Fruit fly (Drosophila melanogaster): ENCODE results near the gene mgl.

The mgl gene

DNA sequence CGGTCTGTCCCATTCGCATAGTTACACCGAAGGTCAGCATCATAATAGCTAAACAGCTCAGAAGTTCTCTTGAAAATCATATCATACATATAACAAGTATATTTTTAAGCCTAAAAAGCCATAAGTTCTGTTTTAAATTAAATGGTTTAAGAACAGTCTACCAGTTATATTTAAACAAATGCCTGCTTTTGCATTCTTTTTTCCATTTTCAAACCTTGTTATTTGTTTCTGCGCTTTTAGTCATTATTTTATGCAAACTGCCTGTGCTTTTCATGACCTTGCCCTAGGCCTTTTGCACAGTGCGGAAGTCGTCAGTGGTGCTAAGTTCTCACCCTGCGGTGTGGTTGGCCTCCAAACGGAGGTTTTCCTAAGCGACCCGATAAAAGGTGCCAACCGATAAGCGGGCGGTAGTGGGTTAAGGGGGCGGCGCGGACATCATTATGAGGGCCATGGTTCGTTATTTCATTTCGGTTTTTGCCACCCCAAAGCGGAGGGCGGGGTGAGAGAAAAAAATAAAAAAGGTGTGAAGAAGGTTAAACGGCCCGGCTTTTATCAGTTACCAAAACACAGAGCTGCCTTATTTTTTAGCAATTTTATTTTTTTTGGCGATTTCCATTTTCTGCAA, 155.3 kb downstream of the mgl start (continued):
- peak; percentile 59 for TF ChIP-seq CG15011 (GFP tag; optimal IDR thresholded peaks at IDR 0.05)
- TF ChIP-seq ewg (GFP tag; optimal IDR thresholded peaks at IDR 0.05): peak; percentile 5
- TF ChIP-seq CG3995 (GFP tag; optimal IDR thresholded peaks at IDR 0.05): peak; percentile 14
- TF ChIP-seq CG6854 (GFP tag; optimal IDR thresholded peaks at IDR 0.05): peak; percentile 49
- peak; percentile 29 for TF ChIP-seq corto (GFP tag; optimal IDR thresholded peaks at IDR 0.05)
- TF ChIP-seq sisA (GFP tag; IDR thresholded peaks at IDR 0.05): peak; percentile 22; the same call in 1 of the 2 replicates
- no peak for TF ChIP-seq kay (GFP tag; optimal IDR thresholded peaks at IDR 0.05)
- TF ChIP-seq hbn (GFP tag; IDR thresholded peaks at IDR 0.05; ENCODE audit: partially characterized antibody): no peak
- no peak for TF ChIP-seq CG33213 (GFP tag; optimal IDR thresholded peaks at IDR 0.05)
- TF ChIP-seq CG11093 (GFP tag; IDR thresholded peaks at IDR 0.05): peak; percentile 56; the same call in 1 of the 3 replicates
- TF ChIP-seq caup (GFP tag; optimal IDR thresholded peaks at IDR 0.05; ENCODE audit: severe bottlenecking): peak; percentile 77
- peak; percentile 44 for TF ChIP-seq phol (tag; optimal IDR thresholded peaks at IDR 0.05)
- TF ChIP-seq CG10209 (GFP tag; optimal IDR thresholded peaks at IDR 0.05): peak; percentile 58
- peak; percentile 13 for TF ChIP-seq CG6654 (GFP tag; optimal IDR thresholded peaks at IDR 0.05)
- TF ChIP-seq CG16815 (GFP tag; optimal IDR thresholded peaks at IDR 0.05): peak; percentile 27
- peak; percentile 55 for TF ChIP-seq CG17385 (GFP tag; optimal IDR thresholded peaks at IDR 0.05)
- peak; percentile 59 for TF ChIP-seq Oli (tag; optimal IDR thresholded peaks at IDR 0.05)
- TF ChIP-seq Hr78 (GFP tag; optimal IDR thresholded peaks at IDR 0.05): peak in 1 of 2 experiments; percentile 23
- TF ChIP-seq CG4404 (GFP tag; IDR thresholded peaks at IDR 0.05): no peak
- TF ChIP-seq CG9437 (GFP tag; optimal IDR thresholded peaks at IDR 0.05): peak; percentile 35
- TF ChIP-seq Gsc (GFP tag; IDR thresholded peaks at IDR 0.05): no peak
- peak; percentile 54 for TF ChIP-seq ind (GFP tag; optimal IDR thresholded peaks at IDR 0.05)
- TF ChIP-seq crc (GFP tag; optimal IDR thresholded peaks at IDR 0.05): peak; percentile 17
- TF ChIP-seq Six4 (GFP tag; optimal IDR thresholded peaks at IDR 0.05): peak; percentile 16
- peak; percentile 45; the same call in 1 of the 2 replicates for TF ChIP-seq slbo (GFP tag; IDR thresholded peaks at IDR 0.05)
- TF ChIP-seq Camta (GFP tag; optimal IDR thresholded peaks at IDR 0.05): peak; percentile 21
- TF ChIP-seq tio (GFP tag; optimal IDR thresholded peaks at IDR 0.05): peak; percentile 37
- peak; percentile 41 for TF ChIP-seq CG12769 (tag; optimal IDR thresholded peaks at IDR 0.05)
- TF ChIP-seq CG6813 (GFP tag; optimal IDR thresholded peaks at IDR 0.05): peak; percentile 31
- TF ChIP-seq ERR (GFP tag; optimal IDR thresholded peaks at IDR 0.05): peak; percentile 28
- peak; percentile 32 for TF ChIP-seq bab2 (GFP tag; optimal IDR thresholded peaks at IDR 0.05)
- TF ChIP-seq CG7556 (GFP tag; optimal IDR thresholded peaks at IDR 0.05): peak; percentile 62
- TF ChIP-seq CG6175 (GFP tag; IDR thresholded peaks at IDR 0.05): no peak
- peak; percentile 11; the same call in 1 of the 2 replicates for TF ChIP-seq Drgx (GFP tag; IDR thresholded peaks at IDR 0.05)
- TF ChIP-seq BtbVII (GFP tag; optimal IDR thresholded peaks at IDR 0.05): peak; percentile 15
- peak; percentile 6 for TF ChIP-seq CG10267 (tag; optimal IDR thresholded peaks at IDR 0.05)
- peak; percentile 21; the same call in 1 of the 2 replicates for TF ChIP-seq Ada2b (GFP tag; IDR thresholded peaks at IDR 0.05)
- peak; percentile 58 for TF ChIP-seq CG34376 (GFP tag; optimal IDR thresholded peaks at IDR 0.05)
- no peak for TF ChIP-seq CG16779 (GFP tag; IDR thresholded peaks at IDR 0.05)
- TF ChIP-seq gem (tag; optimal IDR thresholded peaks at IDR 0.05): peak; percentile 74
- peak; percentile 70 for TF ChIP-seq dmrt99B (tag; optimal IDR thresholded peaks at IDR 0.05)
- TF ChIP-seq D19B (GFP tag; optimal IDR thresholded peaks at IDR 0.05): peak; percentile 47
- peak; percentile 70 for TF ChIP-seq HHEX (GFP tag; optimal IDR thresholded peaks at IDR 0.05)
- peak; percentile 52; the same call in 2 of the 3 replicates for TF ChIP-seq dysf (GFP tag; IDR thresholded peaks at IDR 0.05)
- TF ChIP-seq CG10274 (GFP tag; optimal IDR thresholded peaks at IDR 0.05): peak; percentile 52

All from whole organism, embryonic.